Worm (Caenorhabditis elegans) whole organism, L1 larva: ENCODE measurements around the gene his-24.
A peak's percentile ranks its signal among the peaks of the same experiment; 100 is the strongest.

ENCODE experiments used
- aha-1 ChIP-seq: fragments of 150-350 bp; optimal IDR thresholded peaks from 2 replicates; lab custom pipeline; 2014; ENCODE audit warnings: missing biosample characterization, missing genetic modification characterization
- aly-2 ChIP-seq: fragments of 150-350 bp; optimal IDR thresholded peaks from 2 replicates; lab custom pipeline; 2014; ENCODE audit warnings: missing biosample characterization, missing genetic modification characterization
- blmp-1 ChIP-seq: fragments of 150-350 bp; optimal IDR thresholded peaks from 2 replicates; lab custom pipeline; 2014; ENCODE audit warnings: missing biosample characterization, missing genetic modification characterization
- ceh-8 ChIP-seq: fragments of 200-800 bp; sonication (Bioruptor generic); optimal IDR thresholded peaks from 2 replicates; lab custom pipeline; 2018; ENCODE audit warnings: mild to moderate bottlenecking, missing genetic modification characterization, moderate library complexity, missing compliant biosample characterization
- ceh-82 ChIP-seq, 3 experiments: fragments of 150-350 bp in 1 of 3; sonication (generic microtip) in 2 of 3; optimal IDR thresholded peaks; 2 replicates each; lab custom pipeline; 2014 to 2017; ENCODE audit warnings: missing biosample characterization in 3 of 3, missing genetic modification characterization in 3 of 3
- efl-1 ChIP-seq, 4 experiments: fragments of 150-350 bp; optimal IDR thresholded peaks in 3 of 4; peaks in 1 of 4; 1 replicate in 1 of 4; 2 replicates in 3 of 4; lab custom pipeline; 2014; ENCODE audit warnings: missing biosample characterization in 2 of 4, missing genetic modification characterization in 2 of 4, missing genetic modification reagents in 2 of 4
- efl-3 ChIP-seq: fragments of 200-800 bp; sonication (Bioruptor generic); optimal IDR thresholded peaks from 2 replicates; lab custom pipeline; 2018; ENCODE audit warnings: mild to moderate bottlenecking, missing genetic modification characterization, missing compliant biosample characterization
- elt-3 ChIP-seq, 6 experiments: fragments of 150-350 bp in 1 of 6; sonication (generic microtip); optimal IDR thresholded peaks; 2 replicates each; lab custom pipeline; 2017 to 2018; ENCODE audit warnings: missing biosample characterization in 6 of 6, missing genetic modification characterization in 6 of 6, inconsistent platforms in 1 of 6
- fkh-8 ChIP-seq: sonication (generic microtip); optimal IDR thresholded peaks from 2 replicates; lab custom pipeline; 2016; ENCODE audit warnings: mild to moderate bottlenecking, missing genetic modification characterization, missing compliant biosample characterization
- grh-1 ChIP-seq: fragments of 200-800 bp; sonication (Bioruptor generic); IDR thresholded peaks from 2 replicates; pipeline ENCODE4 v1.3.6; 2022; ENCODE audit warnings: missing genetic modification reagents, missing genetic modification characterization, missing compliant biosample characterization
- hlh-4 ChIP-seq: sonication (generic microtip); optimal IDR thresholded peaks from 2 replicates; lab custom pipeline; 2016; ENCODE audit warnings: mild to moderate bottlenecking, missing genetic modification characterization, missing compliant biosample characterization
- hpl-2 ChIP-seq: fragments of 150-350 bp; optimal IDR thresholded peaks from 2 replicates; lab custom pipeline; 2014; ENCODE audit warnings: missing biosample characterization, missing genetic modification reagents, missing genetic modification characterization
- irx-1 ChIP-seq: sonication (generic microtip); optimal IDR thresholded peaks from 2 replicates; lab custom pipeline; 2016; ENCODE audit warnings: missing genetic modification characterization, missing compliant biosample characterization
- isw-1 ChIP-seq: fragments of 200-800 bp; sonication (Bioruptor generic); IDR thresholded peaks from 2 replicates; pipeline ENCODE4 v1.3.6; 2022; ENCODE audit warnings: missing genetic modification characterization, missing compliant biosample characterization
- jun-1 ChIP-seq: fragments of 150-350 bp; optimal IDR thresholded peaks from 2 replicates; lab custom pipeline; 2014; ENCODE audit warnings: missing biosample characterization, missing genetic modification reagents, missing genetic modification characterization
- lin-14 ChIP-seq: fragments of 200-800 bp; sonication (Bioruptor generic); optimal IDR thresholded peaks from 2 replicates; lab custom pipeline; 2018; ENCODE audit warnings: mild to moderate bottlenecking, missing genetic modification characterization, moderate library complexity, missing compliant biosample characterization
- lin-15B ChIP-seq: fragments of 150-350 bp; sonication (generic microtip); optimal IDR thresholded peaks from 3 replicates; lab custom pipeline; 2014; ENCODE audit warnings: missing biosample characterization, missing genetic modification characterization
- lin-39 ChIP-seq: fragments of 150-350 bp; optimal IDR thresholded peaks from 2 replicates; lab custom pipeline; 2014; ENCODE audit warnings: missing biosample characterization, missing genetic modification reagents, missing genetic modification characterization
- lir-3 ChIP-seq: sonication (generic microtip); optimal IDR thresholded peaks from 2 replicates; lab custom pipeline; 2016; ENCODE audit warnings: mild to moderate bottlenecking, missing genetic modification characterization, moderate library complexity, missing compliant biosample characterization; ENCODE audit not compliant: poor library complexity
- mdl-1 ChIP-seq, 2 experiments: fragments of 150-350 bp; optimal IDR thresholded peaks; 2 replicates each; lab custom pipeline; 2014 to 2017; ENCODE audit warnings: missing biosample characterization in 2 of 2, missing genetic modification characterization in 2 of 2, inconsistent platforms in 1 of 2
- mep-1 ChIP-seq: fragments of 150-350 bp; optimal IDR thresholded peaks from 2 replicates; lab custom pipeline; 2014; ENCODE audit warnings: missing biosample characterization, missing genetic modification characterization
- nhr-19 ChIP-seq: fragments of 200-800 bp; sonication (Bioruptor generic); conservative IDR thresholded peaks from 2 replicates; pipeline ENCODE4 v1.3.6; 2022; ENCODE audit warnings: missing genetic modification characterization, missing compliant biosample characterization
- nhr-20 ChIP-seq: sonication (generic microtip); optimal IDR thresholded peaks from 2 replicates; lab custom pipeline; 2016; ENCODE audit warnings: mild to moderate bottlenecking, missing genetic modification characterization, missing compliant biosample characterization
- nhr-71 ChIP-seq: sonication (generic microtip); optimal IDR thresholded peaks from 2 replicates; lab custom pipeline; 2016; ENCODE audit warnings: mild to moderate bottlenecking, missing genetic modification characterization, moderate library complexity, missing compliant biosample characterization
- nhr-76 ChIP-seq: sonication (generic microtip); optimal IDR thresholded peaks from 2 replicates; lab custom pipeline; 2017; ENCODE audit warnings: missing biosample characterization, missing genetic modification characterization
- nhr-84 ChIP-seq: sonication (generic microtip); optimal IDR thresholded peaks from 2 replicates; lab custom pipeline; 2017; ENCODE audit warnings: missing biosample characterization, missing genetic modification characterization
- nhr-85 ChIP-seq: sonication (generic microtip); peaks from one replicate; lab custom pipeline; 2016; ENCODE audit warnings: missing genetic modification characterization, inconsistent platforms, missing compliant biosample characterization
- pag-3 ChIP-seq: sonication (generic microtip); optimal IDR thresholded peaks from 2 replicates; lab custom pipeline; 2017; ENCODE audit warnings: missing genetic modification characterization, mild to moderate bottlenecking, missing compliant biosample characterization, antibody characterized with exemption, borderline replicate concordance; ENCODE audit not compliant: insufficient read depth
- pax-3 ChIP-seq: fragments of 200-800 bp; sonication (Bioruptor generic); optimal IDR thresholded peaks from 2 replicates; lab custom pipeline; 2018; ENCODE audit warnings: mild to moderate bottlenecking, missing genetic modification characterization, moderate library complexity, missing compliant biosample characterization
- snpc-4 ChIP-seq: fragments of 150-350 bp; optimal IDR thresholded peaks from 2 replicates; lab custom pipeline; 2014; ENCODE audit warnings: missing biosample characterization, missing genetic modification characterization
- sup-37 ChIP-seq: fragments of 200-800 bp; sonication (Bioruptor generic); optimal IDR thresholded peaks from 2 replicates; lab custom pipeline; 2018; ENCODE audit warnings: mild to moderate bottlenecking, missing genetic modification characterization, missing compliant biosample characterization
- swsn-7 ChIP-seq: sonication (generic microtip); optimal IDR thresholded peaks from 2 replicates; lab custom pipeline; 2016; ENCODE audit warnings: missing genetic modification characterization, missing compliant biosample characterization
- tbx-2 ChIP-seq: sonication (generic microtip); optimal IDR thresholded peaks from 2 replicates; lab custom pipeline; 2016; ENCODE audit warnings: missing genetic modification characterization, missing compliant biosample characterization
- tlp-1 ChIP-seq: fragments of 150-350 bp; optimal IDR thresholded peaks from 2 replicates; lab custom pipeline; 2014; ENCODE audit warnings: missing biosample characterization, missing genetic modification characterization
- zag-1 ChIP-seq: fragments of 150-350 bp; optimal IDR thresholded peaks from 2 replicates; lab custom pipeline; 2014; ENCODE audit warnings: missing biosample characterization, missing genetic modification characterization
- zip-4 ChIP-seq: fragments of 200-800 bp; sonication (Bioruptor generic); optimal IDR thresholded peaks from 2 replicates; lab custom pipeline; 2018; ENCODE audit warnings: mild to moderate bottlenecking, missing genetic modification characterization, moderate library complexity, missing compliant biosample characterization
- ztf-11 ChIP-seq, 2 experiments: sonication (generic microtip); optimal IDR thresholded peaks; 2 replicates each; lab custom pipeline; 2016 to 2017; ENCODE audit warnings: missing genetic modification characterization in 2 of 2, missing biosample characterization in 1 of 2, missing compliant biosample characterization in 1 of 2
- ztf-4 ChIP-seq: fragments of 150-350 bp; optimal IDR thresholded peaks from 2 replicates; lab custom pipeline; 2014; ENCODE audit warnings: missing biosample characterization, missing genetic modification characterization

The his-24 gene

DNA sequence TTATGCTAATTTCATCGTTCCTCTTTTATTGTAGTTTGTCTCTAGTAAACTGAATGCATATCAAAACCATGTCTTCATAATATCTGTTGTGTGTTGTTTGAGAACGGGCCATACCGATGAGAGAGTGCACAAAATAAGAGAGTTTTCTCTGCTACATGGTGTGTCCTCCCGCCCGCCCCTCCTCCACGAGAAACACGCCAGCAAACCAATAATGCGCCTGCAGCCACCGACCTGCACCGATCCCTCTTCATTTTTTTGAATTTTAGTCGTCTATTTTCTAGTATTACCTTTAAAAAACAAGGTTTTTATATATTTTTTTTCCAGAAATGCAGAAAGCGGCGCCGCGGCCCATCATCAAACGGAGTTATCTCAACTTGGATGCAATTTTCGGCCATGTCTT, 9.6 kb upstream of the his-24 start, which contains the start of gene gfi-3 (continued):
- TF ChIP-seq lin-14 (GFP tag; lab: Kevin White, UChicago) (peak; percentile 94), mdl-1 (tag; optimal IDR thresholded peaks at IDR 0.05; lab: Kevin White, UChicago) (peak in 1 of 2 experiments; percentile 63), aha-1 (tag; lab: Kevin White, UChicago) (peak; percentile 42), snpc-4 (tag; lab: Kevin White, UChicago) (peak; percentile 89), aly-2 (tag; lab: Kevin White, UChicago) (no peak), nhr-76 (tag; lab: Kevin White, UChicago) (no peak), lir-3 (tag; lab: Kevin White, UChicago) (peak; percentile 44), isw-1 (peak; percentile 64), sup-37 (GFP tag; lab: Kevin White, UChicago) (peak; percentile 57), grh-1 (peak; percentile 84), pax-3 (tag; lab: Kevin White, UChicago) (peak; percentile 49), efl-1 (optimal IDR thresholded peaks at IDR 0.05; lab: Kevin White, UChicago) (peak; percentile 66 to 74), efl-1 (GFP tag; optimal IDR thresholded peaks at IDR 0.05 in 1 of 2; lab: Kevin White, UChicago) (peak; percentile 58 to 97), ceh-8 (GFP tag; lab: Kevin White, UChicago) (peak; percentile 7), fkh-8 (tag; lab: Kevin White, UChicago) (peak; percentile 49), lin-15B (peak; percentile 43), irx-1 (tag; lab: Kevin White, UChicago) (peak; percentile 72), pag-3 (tag; lab: Kevin White, UChicago) (no peak), nhr-20 (tag; lab: Kevin White, UChicago) (peak; percentile 91), ceh-82 (tag; optimal IDR thresholded peaks at IDR 0.05; lab: Kevin White, UChicago) (peak; percentile 73 to 80 (median 79)), ztf-11 (tag; optimal IDR thresholded peaks at IDR 0.05; lab: Kevin White, UChicago) (peak in 1 of 2 experiments; percentile 71), nhr-19 (GFP tag; lab: Robert Waterston, UW) (peak; percentile 90), zip-4 (GFP tag; lab: Kevin White, UChicago) (peak; percentile 51), swsn-7 (tag; lab: Kevin White, UChicago) (peak; percentile 93), jun-1 (tag; lab: Kevin White, UChicago) (peak; percentile 71)

DNA sequence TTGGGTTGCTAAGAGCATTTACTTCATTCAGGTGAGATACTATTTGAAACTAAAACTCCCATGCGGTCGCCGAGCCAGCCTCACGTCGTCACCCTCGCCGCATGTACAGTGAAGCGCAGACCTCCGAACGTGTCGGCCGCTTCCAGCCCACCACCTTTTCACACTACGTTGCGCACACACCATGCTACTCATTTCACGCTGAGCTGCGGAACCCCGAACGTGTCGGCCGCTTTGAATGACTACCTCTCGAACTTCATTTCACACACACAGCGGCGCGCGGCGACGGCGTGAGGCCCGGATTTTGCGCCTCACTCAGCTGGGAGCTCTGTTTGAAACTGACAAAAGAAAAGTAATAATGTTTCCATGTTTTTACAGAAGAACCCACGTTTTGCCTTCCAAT, 8.3 kb upstream of the his-24 start:
- no peak for TF ChIP-seq zag-1 (tag; lab: Kevin White, UChicago)
- no peak for TF ChIP-seq ztf-4 (tag; lab: Kevin White, UChicago)
- TF ChIP-seq snpc-4 (tag; lab: Kevin White, UChicago) = peak; percentile 77

DNA sequence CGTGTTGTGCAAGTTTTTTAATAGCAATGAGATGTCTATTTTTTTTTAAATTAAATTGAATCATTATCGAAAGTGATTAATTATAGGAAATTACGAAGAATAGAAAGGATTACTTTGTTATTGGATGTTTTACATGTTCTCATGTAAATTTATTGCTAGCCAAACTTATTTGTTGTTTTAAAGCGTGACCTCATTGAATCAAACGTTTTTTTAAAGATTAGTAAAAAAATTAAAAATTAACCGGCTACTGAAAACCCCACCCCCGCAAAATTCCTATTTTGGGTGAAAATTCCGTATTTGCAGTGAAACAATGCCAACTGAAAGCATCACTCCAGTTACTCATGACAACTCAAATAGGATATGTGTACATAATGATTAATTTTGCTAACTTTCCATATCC, 5.1 kb upstream of the his-24 start, which contains the start of gene M163.8:
M163.8 (plus strand) TSS at position 301 of the 400 bp plus-strand sequence.
- TF ChIP-seq elt-3 (tag; optimal IDR thresholded peaks at IDR 0.05; lab: Kevin White, UChicago) (no peak), tlp-1 (tag; lab: Kevin White, UChicago) (no peak), nhr-84 (tag; lab: Kevin White, UChicago) (no peak), zag-1 (tag; lab: Kevin White, UChicago) (no peak), efl-3 (GFP tag; lab: Kevin White, UChicago) (no peak), nhr-85 (tag; lab: Kevin White, UChicago) (peak; percentile 21), ztf-11 (tag; optimal IDR thresholded peaks at IDR 0.05; lab: Kevin White, UChicago) (no peak)

DNA sequence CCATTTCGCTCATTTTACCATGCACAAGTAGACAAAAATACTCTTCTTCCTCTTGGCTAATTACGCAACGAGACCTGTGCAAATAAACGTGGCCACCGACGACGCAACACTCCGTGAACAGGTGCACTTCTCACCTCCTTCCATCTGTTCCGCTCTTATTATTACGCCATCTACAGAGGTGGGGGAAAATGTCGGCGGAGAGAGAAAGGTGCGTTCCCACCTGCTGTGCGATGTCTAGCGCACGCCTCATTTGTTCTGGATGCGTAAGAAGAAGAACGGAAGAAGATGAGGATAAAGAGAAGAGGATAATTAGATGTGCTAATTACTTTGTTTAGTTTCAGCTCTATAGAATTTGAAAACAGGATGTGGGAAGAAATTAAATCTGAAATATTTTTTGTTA, 3.4 kb upstream of the his-24 start:
- peak; percentile 16 for TF ChIP-seq blmp-1 (tag; lab: Kevin White, UChicago)
- no peak for TF ChIP-seq mdl-1 (tag; optimal IDR thresholded peaks at IDR 0.05; lab: Kevin White, UChicago)

DNA sequence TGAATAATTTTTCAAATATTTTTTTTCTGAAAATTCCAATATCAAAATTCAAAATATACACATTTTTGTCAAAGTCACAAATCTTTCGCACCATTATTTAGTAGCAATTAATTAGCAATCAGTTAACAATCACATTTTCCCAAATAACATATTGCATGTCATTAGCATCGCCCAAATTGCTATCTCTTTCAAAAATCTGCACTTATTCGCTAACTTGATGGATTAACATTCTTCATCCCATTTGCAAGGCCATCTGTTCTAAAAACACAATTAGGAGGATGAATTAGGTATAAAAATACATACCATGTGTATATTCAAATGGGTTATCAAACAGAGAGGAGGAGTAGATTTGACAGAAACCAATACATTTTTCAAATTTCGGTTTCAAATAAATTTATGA, 2.6 kb upstream of the his-24 start:
- peak; percentile 46 for TF ChIP-seq efl-3 (GFP tag; lab: Kevin White, UChicago)
- TF ChIP-seq lin-39 (tag; lab: Kevin White, UChicago) = peak; percentile 61
- TF ChIP-seq mep-1 = peak; percentile 30
- no peak for TF ChIP-seq mdl-1 (tag; optimal IDR thresholded peaks at IDR 0.05; lab: Kevin White, UChicago)
- TF ChIP-seq nhr-85 (tag; lab: Kevin White, UChicago) = peak; percentile 89
- no peak for TF ChIP-seq hpl-2 (GFP tag; lab: Kevin White, UChicago)
- peak; percentile 31 for TF ChIP-seq nhr-71
- peak; percentile 2 for TF ChIP-seq tbx-2 (tag; lab: Kevin White, UChicago)
- peak; percentile 51 for TF ChIP-seq irx-1 (tag; lab: Kevin White, UChicago)
- TF ChIP-seq hlh-4 = no peak
- TF ChIP-seq lin-14 (GFP tag; lab: Kevin White, UChicago) = peak; percentile 34
